Worm (Caenorhabditis elegans): ENCODE measurements around the gene nse-4.

DNA sequence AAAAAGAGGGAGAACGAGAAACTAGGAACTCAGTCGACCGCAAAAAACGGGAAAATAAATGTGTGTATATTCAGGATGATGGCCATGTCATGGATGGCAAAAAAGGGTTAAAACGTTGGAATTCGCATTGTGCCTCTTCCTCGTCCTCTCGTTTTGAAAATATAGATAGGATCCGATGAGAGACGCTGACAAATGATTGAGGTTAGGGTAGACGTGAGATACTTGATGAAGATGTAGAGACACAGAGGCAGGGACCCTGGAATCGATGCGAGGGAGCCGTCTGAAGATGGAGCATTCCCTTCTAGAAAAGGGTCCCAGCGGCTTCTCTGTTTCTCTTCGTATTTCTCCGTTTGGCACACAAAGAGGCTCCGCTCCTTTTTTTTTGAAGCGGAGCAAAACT is 14.3 kb downstream of the nse-4 start:
- no peak for TF ChIP-seq aly-1 (tag; optimal IDR thresholded peaks at IDR 0.05)
- TF ChIP-seq ama-1 (optimal IDR thresholded peaks at IDR 0.05) = no peak
- no peak for TF ChIP-seq tbx-37 (GFP tag; conservative IDR thresholded peaks at IDR 0.05)
- no peak for TF ChIP-seq hnd-1 (tag; optimal IDR thresholded peaks at IDR 0.05)
- no peak for TF ChIP-seq sea-1 (GFP tag; conservative IDR thresholded peaks at IDR 0.05)
- TF ChIP-seq tra-4 (tag; optimal IDR thresholded peaks at IDR 0.05) = no peak
- no peak for TF ChIP-seq pes-1 (GFP tag; IDR thresholded peaks at IDR 0.05)

Data from whole organism, early embryonic.